Worm (Caenorhabditis elegans) whole organism, L4 larva: ENCODE measurements around the gene clpp-1.

Source experiments
- D1046.2 ChIP-seq: fragments of 200-800 bp; sonication (Bioruptor generic); IDR thresholded peaks from 2 replicates; pipeline ENCODE4 v1.3.6; 2022; ENCODE audit warnings: missing genetic modification characterization, missing compliant biosample characterization
- F10B5.3 ChIP-seq: sonication (generic microtip); optimal IDR thresholded peaks from 2 replicates; lab custom pipeline; 2016; ENCODE audit warnings: mild to moderate bottlenecking, missing genetic modification characterization, missing compliant biosample characterization
- F49E8.2 ChIP-seq: sonication (generic microtip); optimal IDR thresholded peaks from 2 replicates; lab custom pipeline; 2016; ENCODE audit warnings: missing compliant biosample characterization, mild to moderate bottlenecking, missing genetic modification characterization, borderline replicate concordance
- T20F7.1 ChIP-seq: fragments of 200-800 bp; sonication (Bioruptor generic); optimal IDR thresholded peaks from 2 replicates; lab custom pipeline; 2018; ENCODE audit warnings: mild to moderate bottlenecking, missing genetic modification characterization, missing compliant biosample characterization
- T26A8.4 ChIP-seq: fragments of 200-800 bp; sonication (Bioruptor generic); IDR thresholded peaks from 2 replicates; pipeline ENCODE4 v1.3.6; 2022; ENCODE audit warnings: missing genetic modification characterization, missing compliant biosample characterization
- Y48G9A.11 ChIP-seq: fragments of 200-800 bp; sonication (Bioruptor generic); IDR thresholded peaks from 2 replicates; pipeline ENCODE4 v1.3.6; 2022; ENCODE audit warnings: missing genetic modification reagents, missing genetic modification characterization, missing compliant biosample characterization
- Y75B8A.6 ChIP-seq: fragments of 200-800 bp; sonication (Bioruptor generic); IDR thresholded peaks from 2 replicates; pipeline ENCODE4 v1.3.6; 2022; ENCODE audit warnings: missing genetic modification reagents, missing genetic modification characterization, missing compliant biosample characterization
- ZK337.2 ChIP-seq: fragments of 200-800 bp; sonication (Bioruptor generic); IDR thresholded peaks from 2 replicates; pipeline ENCODE4 v1.3.6; 2022; ENCODE audit warnings: missing genetic modification reagents, missing genetic modification characterization, missing compliant biosample characterization
- aly-2 ChIP-seq: sonication (generic microtip); optimal IDR thresholded peaks from 2 replicates; lab custom pipeline; 2018; ENCODE audit warnings: missing biosample characterization, missing genetic modification characterization
- ama-1 ChIP-seq: fragments of 150-350 bp; optimal IDR thresholded peaks from 2 replicates; lab custom pipeline; 2014; ENCODE audit warnings: inconsistent platforms, mixed read lengths
- arid-1 ChIP-seq: fragments of 200-800 bp; sonication (Bioruptor generic); conservative IDR thresholded peaks from 2 replicates; pipeline ENCODE4 v1.3.6; 2022; ENCODE audit warnings: missing genetic modification reagents, missing genetic modification characterization, missing compliant biosample characterization
- ceh-28 ChIP-seq: fragments of 150-350 bp; optimal IDR thresholded peaks from 2 replicates; lab custom pipeline; 2014; ENCODE audit warnings: missing biosample characterization, missing genetic modification reagents, missing genetic modification characterization
- ceh-32 ChIP-seq: sonication (generic microtip); optimal IDR thresholded peaks from 2 replicates; lab custom pipeline; 2016; ENCODE audit warnings: mild to moderate bottlenecking, missing genetic modification characterization, missing compliant biosample characterization; ENCODE audit not compliant: poor library complexity
- cey-2 ChIP-seq: sonication (generic microtip); optimal IDR thresholded peaks from 3 replicates; lab custom pipeline; 2017; ENCODE audit warnings: missing genetic modification characterization, mild to moderate bottlenecking, missing compliant biosample characterization, antibody characterized with exemption, borderline replicate concordance; ENCODE audit not compliant: insufficient read depth
- ctbp-1 ChIP-seq: fragments of 200-800 bp; sonication (Bioruptor generic); IDR thresholded peaks from 2 replicates; pipeline ENCODE4 v1.3.6; 2022; ENCODE audit warnings: missing genetic modification reagents, missing genetic modification characterization, missing compliant biosample characterization
- daf-16 ChIP-seq, 3 experiments: sonication (generic microtip); optimal IDR thresholded peaks; 2 replicates each; lab custom pipeline; 2016 to 2017; ENCODE audit warnings: missing genetic modification characterization in 3 of 3, missing genetic modification reagents in 3 of 3, mild to moderate bottlenecking in 2 of 3, missing compliant biosample characterization in 2 of 3, missing biosample characterization in 1 of 3, moderate library complexity in 1 of 3
- dmd-8 ChIP-seq: fragments of 200-800 bp; sonication (Bioruptor generic); IDR thresholded peaks from 2 replicates; pipeline ENCODE4 v1.3.6; 2022; ENCODE audit warnings: missing genetic modification characterization, missing compliant biosample characterization
- dmd-9 ChIP-seq: fragments of 200-800 bp; sonication (Bioruptor generic); IDR thresholded peaks from 2 replicates; pipeline ENCODE4 v1.3.6; 2022; ENCODE audit warnings: missing genetic modification reagents, missing genetic modification characterization, missing compliant biosample characterization
- dpl-1 ChIP-seq: fragments of 150-350 bp; optimal IDR thresholded peaks from 2 replicates; lab custom pipeline; 2014; ENCODE audit warnings: missing biosample characterization, missing genetic modification reagents, missing genetic modification characterization
- dve-1 ChIP-seq: sonication (generic microtip); optimal IDR thresholded peaks from 2 replicates; lab custom pipeline; 2017; ENCODE audit warnings: antibody characterized with exemption, mild to moderate bottlenecking, missing genetic modification characterization, missing compliant biosample characterization; ENCODE audit not compliant: insufficient read depth
- egl-27 ChIP-seq: sonication (generic microtip); optimal IDR thresholded peaks from 3 replicates; lab custom pipeline; 2017; ENCODE audit warnings: missing biosample characterization, missing genetic modification reagents, missing genetic modification characterization
- egl-43 ChIP-seq: fragments of 200-800 bp; sonication (Bioruptor generic); IDR thresholded peaks from 2 replicates; pipeline ENCODE4 v1.3.6; 2022; ENCODE audit warnings: missing genetic modification reagents, missing genetic modification characterization, missing compliant biosample characterization
- fos-1 ChIP-seq: fragments of 150-350 bp; optimal IDR thresholded peaks from 2 replicates; lab custom pipeline; 2014; ENCODE audit warnings: missing biosample characterization, missing genetic modification characterization
- hlh-11 ChIP-seq: fragments of 200-800 bp; sonication (Bioruptor generic); optimal IDR thresholded peaks from 2 replicates; lab custom pipeline; 2018; ENCODE audit warnings: mild to moderate bottlenecking, missing genetic modification characterization, missing compliant biosample characterization
- hlh-30 ChIP-seq: sonication (generic microtip); optimal IDR thresholded peaks from 2 replicates; lab custom pipeline; 2017; ENCODE audit warnings: antibody characterized with exemption, mild to moderate bottlenecking, missing genetic modification characterization, missing compliant biosample characterization; ENCODE audit not compliant: insufficient read depth
- jun-1 ChIP-seq: fragments of 150-350 bp; optimal IDR thresholded peaks from 2 replicates; lab custom pipeline; 2014; ENCODE audit warnings: missing biosample characterization, missing genetic modification reagents, missing genetic modification characterization
- lin-1 ChIP-seq: fragments of 200-800 bp; sonication (Bioruptor generic); IDR thresholded peaks from 2 replicates; pipeline ENCODE4 v1.3.6; 2022; ENCODE audit warnings: missing genetic modification reagents, missing genetic modification characterization, missing compliant biosample characterization
- lin-39 ChIP-seq: fragments of 150-350 bp; optimal IDR thresholded peaks from 2 replicates; lab custom pipeline; 2014; ENCODE audit warnings: missing biosample characterization, missing genetic modification reagents, missing genetic modification characterization
- lir-3 ChIP-seq: sonication (generic microtip); optimal IDR thresholded peaks from 2 replicates; lab custom pipeline; 2016; ENCODE audit warnings: mild to moderate bottlenecking, missing genetic modification characterization, missing compliant biosample characterization
- lsy-2 ChIP-seq, 2 experiments: fragments of 150-350 bp in 1 of 2; sonication (generic microtip) in 1 of 2; optimal IDR thresholded peaks; 2 replicates each; lab custom pipeline; 2014 to 2017; ENCODE audit warnings: missing biosample characterization in 2 of 2, missing genetic modification characterization in 2 of 2
- madf-9 ChIP-seq: fragments of 200-800 bp; sonication (Bioruptor generic); conservative IDR thresholded peaks from 2 replicates; pipeline ENCODE4 v1.3.6; 2022; ENCODE audit warnings: missing genetic modification reagents, missing genetic modification characterization, missing compliant biosample characterization
- mdl-1 ChIP-seq, 2 experiments: fragments of 150-350 bp in 1 of 2; sonication (generic microtip) in 1 of 2; optimal IDR thresholded peaks; 2 replicates each; lab custom pipeline; 2014 to 2017; ENCODE audit warnings: missing biosample characterization in 2 of 2, missing genetic modification characterization in 2 of 2
- mdt-29 ChIP-seq: fragments of 200-800 bp; sonication (Bioruptor generic); IDR thresholded peaks from 2 replicates; pipeline ENCODE4 v1.3.6; 2022; ENCODE audit warnings: missing genetic modification reagents, missing genetic modification characterization, missing compliant biosample characterization
- mep-1 ChIP-seq: fragments of 150-350 bp; sonication (generic microtip); optimal IDR thresholded peaks from 3 replicates; lab custom pipeline; 2014; ENCODE audit warnings: missing biosample characterization, missing genetic modification characterization
- mes-2 ChIP-seq: sonication (generic microtip); optimal IDR thresholded peaks from 2 replicates; lab custom pipeline; 2016; ENCODE audit warnings: missing genotype, mild to moderate bottlenecking, missing genetic modification characterization, missing compliant biosample characterization; ENCODE audit not compliant: poor library complexity, severe bottlenecking
- mxl-2 ChIP-seq: fragments of 200-800 bp; sonication (Bioruptor generic); conservative IDR thresholded peaks from 2 replicates; pipeline ENCODE4 v1.3.6; 2022; ENCODE audit warnings: missing genetic modification reagents, missing genetic modification characterization, missing compliant biosample characterization
- nhr-10 ChIP-seq: fragments of 150-350 bp; optimal IDR thresholded peaks from 2 replicates; lab custom pipeline; 2014; ENCODE audit warnings: missing biosample characterization, missing genetic modification characterization
- nhr-42 ChIP-seq: fragments of 200-800 bp; sonication (Bioruptor generic); IDR thresholded peaks from 2 replicates; pipeline ENCODE4 v1.3.6; 2022; ENCODE audit warnings: missing genetic modification characterization, missing compliant biosample characterization
- nhr-77 ChIP-seq: fragments of 150-350 bp; optimal IDR thresholded peaks from 2 replicates; lab custom pipeline; 2014; ENCODE audit warnings: missing biosample characterization, missing genetic modification characterization
- pqm-1 ChIP-seq: sonication (generic microtip); optimal IDR thresholded peaks from 2 replicates; lab custom pipeline; 2017; ENCODE audit warnings: missing biosample characterization, missing genetic modification characterization
- rbr-2 ChIP-seq: sonication (generic microtip); optimal IDR thresholded peaks from 2 replicates; lab custom pipeline; 2016; ENCODE audit warnings: missing genotype, missing genetic modification characterization, missing compliant biosample characterization
- saeg-2 ChIP-seq: fragments of 200-800 bp; sonication (Bioruptor generic); IDR thresholded peaks from 2 replicates; pipeline ENCODE4 v1.3.6; 2022; ENCODE audit warnings: missing genetic modification reagents, missing genetic modification characterization, missing compliant biosample characterization
- sdz-12 ChIP-seq: fragments of 200-800 bp; sonication (Bioruptor generic); optimal IDR thresholded peaks from 2 replicates; lab custom pipeline; 2018; ENCODE audit warnings: mild to moderate bottlenecking, missing genetic modification characterization, missing compliant biosample characterization
- spr-3 ChIP-seq: fragments of 200-800 bp; sonication (Bioruptor generic); optimal IDR thresholded peaks from 2 replicates; lab custom pipeline; 2018; ENCODE audit warnings: mild to moderate bottlenecking, missing genetic modification characterization, missing compliant biosample characterization
- unc-130 ChIP-seq: sonication (generic microtip); optimal IDR thresholded peaks from 2 replicates; lab custom pipeline; 2016; ENCODE audit warnings: missing genetic modification reagents, missing genetic modification characterization, missing compliant biosample characterization
- unc-39 ChIP-seq: sonication (generic microtip); optimal IDR thresholded peaks from 2 replicates; lab custom pipeline; 2017; ENCODE audit warnings: missing biosample characterization, missing genetic modification characterization
- unc-62 ChIP-seq, 3 experiments: fragments of 150-350 bp in 1 of 3; sonication (generic microtip); optimal IDR thresholded peaks in 2 of 3; peaks in 1 of 3; 1 replicate in 1 of 3; 2 replicates in 2 of 3; lab custom pipeline; 2014 to 2017; ENCODE audit warnings: missing biosample characterization in 3 of 3, missing genetic modification characterization in 3 of 3, missing genetic modification reagents in 3 of 3, missing genotype in 1 of 3
- zfp-2 ChIP-seq: sonication (generic microtip); optimal IDR thresholded peaks from 2 replicates; lab custom pipeline; 2016; ENCODE audit warnings: mild to moderate bottlenecking, missing genetic modification characterization, missing compliant biosample characterization
- zfp-3 ChIP-seq: fragments of 200-800 bp; sonication (Bioruptor generic); conservative IDR thresholded peaks from 2 replicates; pipeline ENCODE4 v1.3.6; 2022; ENCODE audit warnings: missing genetic modification reagents, missing genetic modification characterization, missing compliant biosample characterization
- zip-2 ChIP-seq: fragments of 150-350 bp; optimal IDR thresholded peaks from 2 replicates; lab custom pipeline; 2014; ENCODE audit warnings: missing biosample characterization, missing genetic modification characterization

clpp-1 gene

ce11 chrII:10302646-10303045 is at the start of gene clpp-1:
TSS of gene clpp-1 (minus strand) at chrII:10302842.
- TF ChIP-seq daf-16 (GFP tag; optimal IDR thresholded peaks at IDR 0.05; lab: Kevin White, UChicago): no peak
- no peak for TF ChIP-seq daf-16 (tag; optimal IDR thresholded peaks at IDR 0.05; lab: Kevin White, UChicago)
- TF ChIP-seq dpl-1 (GFP tag; lab: Kevin White, UChicago): peak; percentile 17
- no peak for TF ChIP-seq zip-2
- no peak for TF ChIP-seq lir-3 (tag; lab: Kevin White, UChicago)
- no peak for TF ChIP-seq nhr-10
- peak; percentile 82 for TF ChIP-seq ama-1 (lab: Kevin White, UChicago)
- TF ChIP-seq F10B5.3 (tag; lab: Kevin White, UChicago): no peak
- no peak for TF ChIP-seq ceh-28 (tag; lab: Kevin White, UChicago)
- TF ChIP-seq F49E8.2 (tag; lab: Kevin White, UChicago): no peak
- no peak for TF ChIP-seq dmd-8 (GFP tag; lab: Robert Waterston, UW)
- TF ChIP-seq nhr-77 (tag; lab: Kevin White, UChicago): no peak
- TF ChIP-seq mes-2 (tag; lab: Kevin White, UChicago): peak; percentile 16
- no peak for TF ChIP-seq pqm-1 (tag; lab: Kevin White, UChicago)
- peak; percentile 20 for TF ChIP-seq hlh-11 (tag; lab: Kevin White, UChicago)
- no peak for TF ChIP-seq Y48G9A.11 (GFP tag; lab: Robert Waterston, UW)
- TF ChIP-seq mdl-1 (tag; optimal IDR thresholded peaks at IDR 0.05; lab: Kevin White, UChicago): no peak
- TF ChIP-seq egl-27 (tag; lab: Kevin White, UChicago): no peak
- TF ChIP-seq hlh-30 (tag; lab: Kevin White, UChicago): peak; percentile 29
- TF ChIP-seq cey-2 (tag; lab: Kevin White, UChicago): no peak
- no peak for TF ChIP-seq T26A8.4 (GFP tag; lab: Robert Waterston, UW)
- no peak for TF ChIP-seq madf-9 (GFP tag; lab: Robert Waterston, UW)
- TF ChIP-seq arid-1 (GFP tag; lab: Robert Waterston, UW): 0 out of 2 replicates have a peak, but pooled peaks have one; percentile 24
- TF ChIP-seq lin-1: no peak
- TF ChIP-seq ceh-32 (tag; lab: Kevin White, UChicago): no peak
- TF ChIP-seq unc-39 (tag; lab: Kevin White, UChicago): no peak
- TF ChIP-seq ctbp-1 (GFP tag; lab: Robert Waterston, UW): 0 out of 2 replicates have a peak, but pooled peaks have one; percentile 6
- TF ChIP-seq T20F7.1: peak; percentile 19
- no peak for TF ChIP-seq sdz-12
- no peak for TF ChIP-seq mdt-29
- no peak for TF ChIP-seq rbr-2 (tag; lab: Kevin White, UChicago)
- no peak for TF ChIP-seq nhr-42 (GFP tag; lab: Robert Waterston, UW)
- TF ChIP-seq zfp-2 (tag; lab: Kevin White, UChicago): no peak
- TF ChIP-seq mxl-2: no peak
- no peak for TF ChIP-seq unc-62 (GFP tag; optimal IDR thresholded peaks at IDR 0.05 in 1 of 2; lab: Kevin White, UChicago)
- TF ChIP-seq unc-62 (tag; optimal IDR thresholded peaks at IDR 0.05; lab: Kevin White, UChicago): no peak
- 0 out of 2 replicates have a peak, but pooled peaks have one; percentile 47 for TF ChIP-seq saeg-2
- no peak for TF ChIP-seq jun-1 (tag; lab: Kevin White, UChicago)
- TF ChIP-seq lsy-2 (tag; optimal IDR thresholded peaks at IDR 0.05; lab: Kevin White, UChicago): peak in 1 of 2 experiments; percentile 31
- no peak for TF ChIP-seq dmd-9
- no peak for TF ChIP-seq egl-43 (GFP tag; lab: Robert Waterston, UW)
- TF ChIP-seq spr-3 (GFP tag; lab: Kevin White, UChicago): no peak
- TF ChIP-seq D1046.2 (GFP tag; lab: Robert Waterston, UW): no peak
- TF ChIP-seq unc-130: no peak
- no peak for TF ChIP-seq fos-1 (tag; lab: Kevin White, UChicago)
- TF ChIP-seq aly-2 (tag; lab: Kevin White, UChicago): no peak
- TF ChIP-seq ZK337.2: no peak
- TF ChIP-seq Y75B8A.6 (GFP tag; lab: Robert Waterston, UW): 0 out of 2 replicates have a peak, but pooled peaks have one; percentile 52
- TF ChIP-seq lin-39 (tag; lab: Kevin White, UChicago): no peak
- peak; percentile 32 for TF ChIP-seq mep-1
- peak; percentile 66; the same call in 1 of the 2 replicates for TF ChIP-seq zfp-3 (GFP tag; lab: Robert Waterston, UW)
- peak; percentile 16 for TF ChIP-seq dve-1 (tag; lab: Kevin White, UChicago)
